Fruit fly (Drosophila melanogaster): ENCODE data around the gene Deaf1.

- no peak for TF ChIP-seq svp (GFP tag)
- no peak for TF ChIP-seq CG8119 (GFP tag; IDR thresholded peaks at IDR 0.05)
- no peak for TF ChIP-seq Sox102F (GFP tag; optimal IDR thresholded peaks at IDR 0.05)
Observed at dm6 chr3L:19813075-19813903, 4.7 kb upstream of the Deaf1 start, which contains the start of gene Cyp305a1.

Measured in whole organism, prepupa.